Worm (Caenorhabditis elegans) whole organism, young adult: ENCODE data around the gene urb-1.

ENCODE experiments used
- B0019.2 ChIP-seq: fragments of 200-800 bp; sonication (Bioruptor generic); conservative IDR thresholded peaks from 2 replicates; pipeline ENCODE4 v1.3.6; 2022; ENCODE audit warnings: missing genetic modification reagents, missing genetic modification characterization, missing compliant biosample characterization
- B0261.1 ChIP-seq: sonication (generic microtip); optimal IDR thresholded peaks from 2 replicates; lab custom pipeline; 2016; ENCODE audit warnings: mild to moderate bottlenecking, missing genetic modification characterization, moderate library complexity, missing compliant biosample characterization
- C06A6.2 ChIP-seq: fragments of 200-800 bp; sonication (Bioruptor generic); conservative IDR thresholded peaks from 2 replicates; pipeline ENCODE4 v1.3.6; 2022; ENCODE audit warnings: missing genetic modification characterization, missing compliant biosample characterization
- F10E7.11 ChIP-seq: sonication (generic microtip); optimal IDR thresholded peaks from 2 replicates; lab custom pipeline; 2017; ENCODE audit warnings: mild to moderate bottlenecking, missing genetic modification characterization, moderate library complexity, missing compliant biosample characterization
- F22D6.2 ChIP-seq: sonication (generic microtip); optimal IDR thresholded peaks from 2 replicates; lab custom pipeline; 2016; ENCODE audit warnings: mild to moderate bottlenecking, missing genetic modification characterization, missing compliant biosample characterization
- Y67H2A.10 ChIP-seq: fragments of 200-800 bp; sonication (Bioruptor generic); conservative IDR thresholded peaks from 2 replicates; pipeline ENCODE4 v1.3.6; 2022; ENCODE audit warnings: missing genetic modification reagents, missing genetic modification characterization, missing compliant biosample characterization
- ama-1 ChIP-seq, 3 experiments: fragments of 150-350 bp in 1 of 3; sonication (generic microtip) in 2 of 3; optimal IDR thresholded peaks; 2 replicates each; lab custom pipeline; 2014 to 2018; ENCODE audit warnings: missing biosample characterization in 2 of 3, missing genetic modification characterization in 2 of 3, missing genetic modification reagents in 2 of 3
- hmg-1.2 ChIP-seq: fragments of 200-800 bp; sonication (Bioruptor generic); IDR thresholded peaks from 2 replicates; pipeline ENCODE4 v1.3.6; 2022; ENCODE audit warnings: missing genetic modification reagents, missing genetic modification characterization, missing compliant biosample characterization
- madf-6 ChIP-seq: fragments of 200-800 bp; sonication (Bioruptor generic); IDR thresholded peaks from 2 replicates; pipeline ENCODE4 v1.3.6; 2022; ENCODE audit warnings: missing genetic modification reagents, missing genetic modification characterization, missing compliant biosample characterization
- rcor-1 ChIP-seq: fragments of 200-800 bp; sonication (Bioruptor generic); IDR thresholded peaks from 2 replicates; pipeline ENCODE4 v1.3.6; 2022; ENCODE audit warnings: missing genetic modification reagents, missing genetic modification characterization, missing compliant biosample characterization
- snpc-4 ChIP-seq, 5 experiments: fragments of 150-350 bp in 1 of 5; sonication (generic microtip) in 4 of 5; optimal IDR thresholded peaks; 2 replicates each; lab custom pipeline; 2014 to 2018; ENCODE audit warnings: missing genetic modification characterization in 5 of 5, missing biosample characterization in 3 of 5, antibody characterized with exemption in 2 of 5, mild to moderate bottlenecking in 2 of 5, missing compliant biosample characterization in 2 of 5, missing genotype in 2 of 5, moderate library complexity in 2 of 5, missing genetic modification reagents in 1 of 5

- TF ChIP-seq ama-1 (optimal IDR thresholded peaks at IDR 0.05; lab: Kevin White, UChicago) = no peak
- no peak for TF ChIP-seq ama-1 (GFP tag; optimal IDR thresholded peaks at IDR 0.05; lab: Kevin White, UChicago)
- TF ChIP-seq Y67H2A.10 (GFP tag; lab: Robert Waterston, UW) = no peak
- TF ChIP-seq rcor-1 = no peak
- TF ChIP-seq B0019.2 (GFP tag; lab: Robert Waterston, UW) = no peak
- no peak for TF ChIP-seq F22D6.2 (tag; lab: Kevin White, UChicago)
- no peak for TF ChIP-seq madf-6 (GFP tag; lab: Robert Waterston, UW)
- TF ChIP-seq snpc-4 (GFP tag; optimal IDR thresholded peaks at IDR 0.05; lab: Kevin White, UChicago) = no peak
- TF ChIP-seq snpc-4 (tag; optimal IDR thresholded peaks at IDR 0.05; lab: Kevin White, UChicago) = no peak
- no peak for TF ChIP-seq C06A6.2 (GFP tag; lab: Robert Waterston, UW)
- TF ChIP-seq F10E7.11 = no peak
- no peak for TF ChIP-seq B0261.1 (tag; lab: Kevin White, UChicago)
- no peak for TF ChIP-seq hmg-1.2 (GFP tag; lab: Robert Waterston, UW)
Measured at ce11 chrV:6442037-6442436, 18.1 kb upstream of the urb-1 start, which contains the start of gene T05H4.3.
